Worm (Caenorhabditis elegans) whole organism, L1 larva: ENCODE results near the gene T10F2.5.

ENCODE experiments used
- aly-2 ChIP-seq: fragments of 150-350 bp; optimal IDR thresholded peaks from 2 replicates; lab custom pipeline; 2014; ENCODE audit warnings: missing biosample characterization, missing genetic modification characterization
- ces-1 ChIP-seq: fragments of 150-350 bp; optimal IDR thresholded peaks from 2 replicates; lab custom pipeline; 2014; ENCODE audit warnings: missing biosample characterization, missing genetic modification reagents, missing genetic modification characterization
- lin-13 ChIP-seq: fragments of 150-350 bp; optimal IDR thresholded peaks from 2 replicates; lab custom pipeline; 2014; ENCODE audit warnings: missing biosample characterization, missing genetic modification reagents, missing genetic modification characterization
- lin-15B ChIP-seq: fragments of 150-350 bp; sonication (generic microtip); optimal IDR thresholded peaks from 3 replicates; lab custom pipeline; 2014; ENCODE audit warnings: missing biosample characterization, missing genetic modification characterization
- pqm-1 ChIP-seq: sonication (generic microtip); optimal IDR thresholded peaks from 3 replicates; lab custom pipeline; 2017; ENCODE audit warnings: missing biosample characterization, missing genetic modification characterization
- snpc-4 ChIP-seq: fragments of 150-350 bp; optimal IDR thresholded peaks from 2 replicates; lab custom pipeline; 2014; ENCODE audit warnings: missing biosample characterization, missing genetic modification characterization
- swsn-7 ChIP-seq: sonication (generic microtip); optimal IDR thresholded peaks from 2 replicates; lab custom pipeline; 2016; ENCODE audit warnings: missing genetic modification characterization, missing compliant biosample characterization
- unc-86 ChIP-seq: sonication (generic microtip); optimal IDR thresholded peaks from 2 replicates; lab custom pipeline; 2016; ENCODE audit warnings: missing genetic modification characterization, missing compliant biosample characterization

DNA sequence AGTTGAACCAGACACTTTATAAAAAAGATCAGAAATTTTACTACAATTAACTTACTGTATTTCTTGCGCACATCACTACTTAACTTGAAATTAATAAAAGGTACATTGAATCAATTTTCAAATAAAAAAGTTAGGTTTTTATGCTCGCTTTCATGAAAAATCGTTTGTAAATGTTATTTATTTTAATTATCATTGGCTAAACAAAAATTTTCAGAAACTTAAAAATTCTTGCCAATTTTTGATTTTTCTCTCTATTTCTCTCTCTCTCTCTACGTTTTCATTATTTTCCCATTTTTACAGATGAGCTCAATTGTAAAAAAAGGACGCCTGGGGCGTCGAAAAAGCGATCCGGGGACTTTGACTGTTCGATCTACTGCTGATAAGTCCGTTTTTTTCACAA, 50.0 kb downstream of the T10F2.5 start, which contains the start of gene sax-2:
- TF ChIP-seq snpc-4 (tag; lab: Kevin White, UChicago) (no peak), lin-13 (no peak), lin-15B (no peak), aly-2 (tag; lab: Kevin White, UChicago) (no peak), ces-1 (no peak), unc-86 (no peak), swsn-7 (no peak), pqm-1 (tag; lab: Kevin White, UChicago) (no peak)
